Worm (Caenorhabditis elegans): ENCODE results near the gene ufbp-1.

Gene ufbp-1

ce11 chrIII:8398411-8398810, 45.0 kb downstream of the ufbp-1 start, which contains the start of gene ZK353.2:
Gene ZK353.2, plus strand, starts transcription at chrIII:8398711.
- TF ChIP-seq rnt-1 (tag; optimal IDR thresholded peaks at IDR 0.05) (no peak), ceh-63 (GFP tag; optimal IDR thresholded peaks at IDR 0.05) (no peak)

DNA sequence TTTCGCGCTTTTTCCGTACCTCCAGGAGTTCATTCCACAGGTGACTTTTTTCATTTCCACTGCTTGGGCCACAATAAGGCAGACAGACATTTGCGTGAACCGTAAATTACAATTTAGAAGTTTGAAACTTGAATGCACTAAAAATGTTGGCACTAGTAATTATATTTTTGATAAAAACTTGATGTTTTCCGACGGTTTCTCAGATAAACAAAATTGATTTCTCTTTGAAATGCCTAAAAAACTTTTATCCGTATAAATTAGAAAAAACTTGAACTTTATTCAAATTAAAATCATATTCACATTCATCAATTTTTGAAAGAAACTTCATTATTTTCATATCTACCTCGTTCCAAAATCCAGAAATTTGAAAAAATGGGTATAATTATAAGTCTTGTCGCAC, 47.7 kb downstream of the ufbp-1 start, which contains the start of gene ZK353.3:
ZK353.3 (plus strand) TSS at position 301 of the 400 bp plus-strand sequence.
- TF ChIP-seq efl-1 (optimal IDR thresholded peaks at IDR 0.05), result no peak
- no peak for TF ChIP-seq efl-1 (GFP tag; optimal IDR thresholded peaks at IDR 0.05 in 1 of 2)
- TF ChIP-seq F16B12.6 (tag; optimal IDR thresholded peaks at IDR 0.05), result no peak
- no peak for TF ChIP-seq unc-30 (tag; optimal IDR thresholded peaks at IDR 0.05)
- TF ChIP-seq lin-13 (GFP tag; optimal IDR thresholded peaks at IDR 0.05), result no peak
- no peak for TF ChIP-seq nhr-90 (tag; optimal IDR thresholded peaks at IDR 0.05; ENCODE audit: poor library complexity)
- no peak for TF ChIP-seq ceh-90 (tag; optimal IDR thresholded peaks at IDR 0.05)
- no peak for TF ChIP-seq lin-15B (tag; optimal IDR thresholded peaks at IDR 0.05)
- TF ChIP-seq nhr-77 (tag; optimal IDR thresholded peaks at IDR 0.05), result no peak
- TF ChIP-seq ztf-11 (tag; optimal IDR thresholded peaks at IDR 0.05), result no peak
- TF ChIP-seq unc-98 (GFP tag; IDR thresholded peaks at IDR 0.05), result no peak
- no peak for TF ChIP-seq mef-2 (tag; optimal IDR thresholded peaks at IDR 0.05)
- no peak for TF ChIP-seq lin-35 (GFP tag; optimal IDR thresholded peaks at IDR 0.05)
- TF ChIP-seq dsc-1 (tag; optimal IDR thresholded peaks at IDR 0.05), result no peak
- TF ChIP-seq ceh-8 (GFP tag; optimal IDR thresholded peaks at IDR 0.05), result no peak
- TF ChIP-seq grh-1 (GFP tag; IDR thresholded peaks at IDR 0.05), result no peak

- TF ChIP-seq fos-1 (tag; optimal IDR thresholded peaks at IDR 0.05), result no peak
- TF ChIP-seq lsy-2 (tag; optimal IDR thresholded peaks at IDR 0.05), result peak in 1 of 2 experiments; percentile 9
- TF ChIP-seq efl-1 (optimal IDR thresholded peaks at IDR 0.05), result no peak
- TF ChIP-seq efl-1 (GFP tag; optimal IDR thresholded peaks at IDR 0.05 in 1 of 2), result peak in 1 of 2 experiments; percentile 76
- TF ChIP-seq fkh-8 (tag; optimal IDR thresholded peaks at IDR 0.05), result peak; percentile 26
- no peak for TF ChIP-seq F16B12.6 (tag; optimal IDR thresholded peaks at IDR 0.05)
- no peak for TF ChIP-seq zip-4 (GFP tag; optimal IDR thresholded peaks at IDR 0.05)
- no peak for TF ChIP-seq lin-15B (tag; optimal IDR thresholded peaks at IDR 0.05)
- peak; percentile 15 for TF ChIP-seq egl-13 (tag; optimal IDR thresholded peaks at IDR 0.05)
- no peak for TF ChIP-seq nhr-76 (tag; optimal IDR thresholded peaks at IDR 0.05)
- TF ChIP-seq lin-14 (GFP tag; optimal IDR thresholded peaks at IDR 0.05), result peak; percentile 68
- TF ChIP-seq C34B4.2 (tag; optimal IDR thresholded peaks at IDR 0.05), result no peak
- no peak for TF ChIP-seq egl-27 (tag; optimal IDR thresholded peaks at IDR 0.05)
- peak; percentile 52 for TF ChIP-seq unc-86 (tag; optimal IDR thresholded peaks at IDR 0.05)
- no peak for TF ChIP-seq lin-13 (GFP tag; optimal IDR thresholded peaks at IDR 0.05)
- TF ChIP-seq ztf-11 (tag; optimal IDR thresholded peaks at IDR 0.05), result no peak
- TF ChIP-seq tlp-1 (tag; optimal IDR thresholded peaks at IDR 0.05), result no peak
- TF ChIP-seq lin-35 (GFP tag; optimal IDR thresholded peaks at IDR 0.05), result peak in 1 of 2 experiments; percentile 3
- no peak for TF ChIP-seq mab-9 (GFP tag; IDR thresholded peaks at IDR 0.05)
- peak; percentile 18 for TF ChIP-seq dsc-1 (tag; optimal IDR thresholded peaks at IDR 0.05)
- no peak for TF ChIP-seq C04F5.9 (tag; optimal IDR thresholded peaks at IDR 0.05)
- no peak for TF ChIP-seq sox-4 (tag; optimal IDR thresholded peaks at IDR 0.05)
- TF ChIP-seq nhr-71 (tag; optimal IDR thresholded peaks at IDR 0.05), result peak; percentile 34
Measured at ce11 chrIII:8394374-8395302, 48.8 kb downstream of the ufbp-1 start, which contains the start of gene ZK353.10. Gene ZK353.10, minus strand, starts transcription at chrIII:8394424.

- no peak for TF ChIP-seq F16B12.6 (tag; optimal IDR thresholded peaks at IDR 0.05)
- no peak for TF ChIP-seq skn-1 (tag; optimal IDR thresholded peaks at IDR 0.05)
- TF ChIP-seq sup-37 (GFP tag; optimal IDR thresholded peaks at IDR 0.05), result no peak
- TF ChIP-seq hlh-4 (tag; optimal IDR thresholded peaks at IDR 0.05), result no peak
- peak; percentile 28 for TF ChIP-seq swsn-7 (tag; optimal IDR thresholded peaks at IDR 0.05)
- no peak for TF ChIP-seq nhr-85 (tag)
- no peak for TF ChIP-seq jun-1 (tag; optimal IDR thresholded peaks at IDR 0.05)
- peak; percentile 26 for TF ChIP-seq lin-13 (GFP tag; optimal IDR thresholded peaks at IDR 0.05)
- no peak for TF ChIP-seq unc-30 (tag; optimal IDR thresholded peaks at IDR 0.05)
- no peak for TF ChIP-seq aha-1 (tag; optimal IDR thresholded peaks at IDR 0.05)
- TF ChIP-seq pax-3 (tag; optimal IDR thresholded peaks at IDR 0.05), result peak; percentile 50
- TF ChIP-seq alr-1 (tag; optimal IDR thresholded peaks at IDR 0.05; ENCODE audit: borderline replicate concordance), result no peak
- TF ChIP-seq C16A3.4 (tag; optimal IDR thresholded peaks at IDR 0.05), result no peak
- TF ChIP-seq mep-1 (tag; optimal IDR thresholded peaks at IDR 0.05), result peak; percentile 37
- TF ChIP-seq egl-13 (tag; optimal IDR thresholded peaks at IDR 0.05), result peak; percentile 63
- no peak for TF ChIP-seq nhr-90 (tag; optimal IDR thresholded peaks at IDR 0.05; ENCODE audit: poor library complexity)
- TF ChIP-seq unc-62 (GFP tag; optimal IDR thresholded peaks at IDR 0.05), result no peak
Measured at ce11 chrIII:8392307-8392706, 51.1 kb downstream of the ufbp-1 start.
